Worm (Caenorhabditis elegans) whole organism, young adult: ENCODE measurements around the gene E02H1.1.

Experiments used
- B0035.1 ChIP-seq: sonication (generic microtip); optimal IDR thresholded peaks from 2 replicates; lab custom pipeline; 2016; ENCODE audit warnings: missing genetic modification characterization, mild to moderate bottlenecking, missing compliant biosample characterization, missing genotype, missing genetic modification reagents
- B0336.3 ChIP-seq: fragments of 200-800 bp; sonication (Bioruptor generic); IDR thresholded peaks from 2 replicates; pipeline ENCODE4 v1.3.6; 2022; ENCODE audit warnings: missing genetic modification characterization, missing compliant biosample characterization
- D2030.7 ChIP-seq: fragments of 200-800 bp; sonication (Bioruptor generic); IDR thresholded peaks from 2 replicates; pipeline ENCODE4 v1.3.6; 2022; ENCODE audit warnings: missing genetic modification reagents, missing genetic modification characterization, missing compliant biosample characterization
- F33H1.4 ChIP-seq: fragments of 200-800 bp; sonication (Bioruptor generic); IDR thresholded peaks from 2 replicates; pipeline ENCODE4 v1.3.6; 2022; ENCODE audit warnings: missing genetic modification reagents, missing genetic modification characterization, missing compliant biosample characterization
- F39B2.1 ChIP-seq: fragments of 200-800 bp; sonication (Bioruptor generic); IDR thresholded peaks from 2 replicates; pipeline ENCODE4 v1.3.6; 2022; ENCODE audit warnings: missing genetic modification reagents, missing genetic modification characterization, missing compliant biosample characterization
- F49E8.2 ChIP-seq: sonication (generic microtip); optimal IDR thresholded peaks from 3 replicates; lab custom pipeline; 2017; ENCODE audit warnings: missing genetic modification characterization, mild to moderate bottlenecking, missing compliant biosample characterization, antibody characterized with exemption, moderate library complexity; ENCODE audit not compliant: insufficient read depth
- F52B5.7 ChIP-seq: sonication (generic microtip); optimal IDR thresholded peaks from 2 replicates; lab custom pipeline; 2016; ENCODE audit warnings: mild to moderate bottlenecking, missing genetic modification characterization, missing compliant biosample characterization
- Y53F4B.3 ChIP-seq: fragments of 200-800 bp; sonication (Bioruptor generic); IDR thresholded peaks from 2 replicates; pipeline ENCODE4 v1.3.6; 2022; ENCODE audit warnings: missing genetic modification reagents, missing genetic modification characterization, missing compliant biosample characterization
- aptf-2 ChIP-seq: fragments of 200-800 bp; sonication (Bioruptor generic); conservative IDR thresholded peaks from 2 replicates; pipeline ENCODE4 v1.3.6; 2022; ENCODE audit warnings: missing genetic modification reagents, missing genetic modification characterization, missing compliant biosample characterization
- attf-3 ChIP-seq: fragments of 200-800 bp; sonication (Bioruptor generic); conservative IDR thresholded peaks from 2 replicates; pipeline ENCODE4 v1.3.6; 2022; ENCODE audit warnings: missing genetic modification reagents, missing genetic modification characterization, missing compliant biosample characterization
- bed-1 ChIP-seq: fragments of 200-800 bp; sonication (Bioruptor generic); IDR thresholded peaks from 2 replicates; pipeline ENCODE4 v1.3.6; 2022; ENCODE audit warnings: missing genetic modification reagents, missing genetic modification characterization, missing compliant biosample characterization
- ccch-3 ChIP-seq: fragments of 200-800 bp; sonication (Bioruptor generic); optimal IDR thresholded peaks from 2 replicates; lab custom pipeline; 2018; ENCODE audit warnings: mild to moderate bottlenecking, missing genetic modification characterization, missing compliant biosample characterization
- cebp-1 ChIP-seq, 2 experiments: fragments of 200-800 bp in 1 of 2; sonication (Bioruptor generic) in 1 of 2; sonication (generic microtip) in 1 of 2; IDR thresholded peaks in 1 of 2; optimal IDR thresholded peaks in 1 of 2; 2 replicates each; pipeline versions ENCODE4 v1.3.6 to Lab custom; 2017 to 2022; ENCODE audit warnings: missing compliant biosample characterization in 2 of 2, missing genetic modification characterization in 2 of 2, mild to moderate bottlenecking in 1 of 2, missing genetic modification reagents in 1 of 2, moderate library complexity in 1 of 2
- cebp-2 ChIP-seq: fragments of 200-800 bp; sonication (Bioruptor generic); IDR thresholded peaks from 2 replicates; pipeline ENCODE4 v1.3.6; 2022; ENCODE audit warnings: missing genetic modification characterization, missing compliant biosample characterization
- ceh-40 ChIP-seq: fragments of 200-800 bp; sonication (Bioruptor generic); IDR thresholded peaks from 2 replicates; pipeline ENCODE4 v1.3.6; 2022; ENCODE audit warnings: missing genetic modification characterization, missing compliant biosample characterization
- die-1 ChIP-seq: sonication (generic microtip); optimal IDR thresholded peaks from 2 replicates; lab custom pipeline; 2016; ENCODE audit warnings: missing genotype, mild to moderate bottlenecking, missing genetic modification characterization, missing compliant biosample characterization
- ets-4 ChIP-seq: fragments of 200-800 bp; sonication (Bioruptor generic); optimal IDR thresholded peaks from 2 replicates; lab custom pipeline; 2018; ENCODE audit warnings: mild to moderate bottlenecking, missing genetic modification characterization, missing compliant biosample characterization
- him-1 ChIP-seq: sonication (generic microtip); optimal IDR thresholded peaks from 2 replicates; lab custom pipeline; 2016; ENCODE audit warnings: missing genotype, missing genetic modification reagents, missing genetic modification characterization, missing compliant biosample characterization
- hlh-26 ChIP-seq: fragments of 200-800 bp; sonication (Bioruptor generic); conservative IDR thresholded peaks from 2 replicates; pipeline ENCODE4 v1.3.6; 2022; ENCODE audit warnings: missing genetic modification reagents, missing genetic modification characterization, missing compliant biosample characterization
- lag-1 ChIP-seq: fragments of 200-800 bp; sonication (Bioruptor generic); IDR thresholded peaks from 2 replicates; pipeline ENCODE4 v1.3.6; 2022; ENCODE audit warnings: missing genetic modification reagents, missing genetic modification characterization, missing compliant biosample characterization
- let-607 ChIP-seq, 2 experiments: fragments of 200-800 bp in 1 of 2; sonication (Bioruptor generic) in 1 of 2; sonication (generic microtip) in 1 of 2; optimal IDR thresholded peaks; 2 replicates each; lab custom pipeline; 2016 to 2018; ENCODE audit warnings: mild to moderate bottlenecking in 2 of 2, missing compliant biosample characterization in 2 of 2, missing genetic modification characterization in 2 of 2, moderate library complexity in 2 of 2, missing genotype in 1 of 2
- lin-26 ChIP-seq: fragments of 200-800 bp; sonication (Bioruptor generic); IDR thresholded peaks from 2 replicates; pipeline ENCODE4 v1.3.6; 2022; ENCODE audit warnings: missing genetic modification reagents, missing genetic modification characterization, missing compliant biosample characterization
- madf-10 ChIP-seq: sonication (generic microtip); optimal IDR thresholded peaks from 2 replicates; lab custom pipeline; 2016; ENCODE audit warnings: mild to moderate bottlenecking, missing genetic modification characterization, missing compliant biosample characterization
- nfya-2 ChIP-seq: fragments of 200-800 bp; sonication (Bioruptor generic); IDR thresholded peaks from 2 replicates; pipeline ENCODE4 v1.3.6; 2022; ENCODE audit warnings: missing genetic modification reagents, missing genetic modification characterization, missing compliant biosample characterization
- repo-1 ChIP-seq: sonication (generic microtip); optimal IDR thresholded peaks from 2 replicates; lab custom pipeline; 2017; ENCODE audit warnings: mild to moderate bottlenecking, missing genetic modification characterization, missing compliant biosample characterization
- snpc-1.1 ChIP-seq: sonication (generic microtip); optimal IDR thresholded peaks from 2 replicates; lab custom pipeline; 2017; ENCODE audit warnings: missing genetic modification characterization, mild to moderate bottlenecking, missing compliant biosample characterization, antibody characterized with exemption, moderate library complexity, missing genotype, missing genetic modification reagents; ENCODE audit not compliant: insufficient read depth
- snpc-3.4 ChIP-seq: sonication (generic microtip); optimal IDR thresholded peaks from 2 replicates; lab custom pipeline; 2017; ENCODE audit warnings: missing genetic modification characterization, mild to moderate bottlenecking, missing compliant biosample characterization, antibody characterized with exemption, moderate library complexity, missing genotype, missing genetic modification reagents
- unc-130 ChIP-seq: sonication (generic microtip); optimal IDR thresholded peaks from 2 replicates; lab custom pipeline; 2016; ENCODE audit warnings: missing genetic modification reagents, missing genetic modification characterization, missing compliant biosample characterization
- ztf-22 ChIP-seq: fragments of 200-800 bp; sonication (Bioruptor generic); optimal IDR thresholded peaks from 2 replicates; lab custom pipeline; 2018; ENCODE audit warnings: mild to moderate bottlenecking, missing genetic modification characterization, moderate library complexity, missing compliant biosample characterization
- ztf-6 ChIP-seq: fragments of 200-800 bp; sonication (Bioruptor generic); IDR thresholded peaks from 2 replicates; pipeline ENCODE4 v1.3.6; 2022; ENCODE audit warnings: missing genetic modification reagents, missing genetic modification characterization, missing compliant biosample characterization

E02H1.1 gene

DNA sequence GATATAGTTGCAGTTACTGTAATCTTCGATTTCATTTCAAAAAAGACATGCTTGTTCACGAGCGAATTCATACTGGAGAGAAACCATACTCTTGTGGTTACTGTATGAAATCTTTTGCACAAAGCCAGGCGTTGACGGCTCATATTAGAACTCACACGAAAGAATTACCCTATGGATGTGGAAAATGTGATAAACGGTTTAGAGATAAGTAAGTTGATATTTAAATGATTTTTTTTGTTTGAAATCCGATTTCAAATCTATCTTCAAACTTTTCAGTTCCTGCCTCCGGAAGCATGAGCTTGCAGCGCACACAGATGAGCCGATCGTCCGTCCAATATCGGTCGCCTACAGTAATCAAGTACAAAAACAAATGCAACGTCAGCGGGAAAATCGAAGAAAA is 32.1 kb downstream of the E02H1.1 start:
- TF ChIP-seq him-1 (tag; lab: Kevin White, UChicago) = no peak
- no peak for TF ChIP-seq nfya-2 (GFP tag; lab: Robert Waterston, UW)
- TF ChIP-seq madf-10 (tag; lab: Kevin White, UChicago) = no peak
- no peak for TF ChIP-seq let-607 (tag; optimal IDR thresholded peaks at IDR 0.05; lab: Kevin White, UChicago)
- no peak for TF ChIP-seq ccch-3 (GFP tag; lab: Kevin White, UChicago)
- TF ChIP-seq snpc-3.4 (tag; lab: Kevin White, UChicago) = no peak
- TF ChIP-seq repo-1 (tag; lab: Kevin White, UChicago) = no peak
- no peak for TF ChIP-seq aptf-2 (GFP tag; lab: Robert Waterston, UW)
- no peak for TF ChIP-seq B0336.3 (GFP tag; lab: Robert Waterston, UW)
- no peak for TF ChIP-seq snpc-1.1 (tag; lab: Kevin White, UChicago)

DNA sequence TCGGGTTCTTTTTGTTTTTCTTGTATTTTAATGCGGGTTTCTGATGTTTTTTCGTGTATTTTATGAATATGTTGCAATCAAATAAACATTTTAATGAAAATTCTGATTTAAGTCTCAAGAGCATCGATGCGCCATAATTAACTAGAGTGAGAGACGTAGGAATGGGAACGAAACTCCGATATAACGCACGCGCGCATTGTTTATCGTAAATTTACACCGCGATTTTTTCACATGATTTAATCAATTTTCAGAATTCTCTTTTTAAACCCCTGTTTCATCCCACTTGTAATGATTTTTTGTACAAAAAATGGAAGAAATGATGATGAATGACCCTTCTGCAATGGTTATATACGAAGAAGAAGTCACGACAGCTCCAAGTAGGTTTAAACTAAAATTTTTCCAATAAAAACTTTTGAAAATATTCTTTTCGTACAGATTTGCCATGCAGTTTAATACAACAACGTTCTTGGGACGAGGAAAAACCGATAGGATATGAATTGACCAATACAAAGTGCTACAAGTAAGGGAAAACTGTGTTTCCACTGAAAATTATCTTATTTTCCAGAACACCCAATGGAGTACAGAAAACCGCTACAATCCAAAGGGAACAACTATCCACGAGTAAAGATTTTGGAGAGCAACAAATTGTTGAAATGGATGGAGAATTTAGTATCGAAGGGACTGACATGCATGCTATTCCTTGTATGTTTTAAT is 33.4 kb downstream of the E02H1.1 start, which contains the start of gene zfp-2:
TSS of gene zfp-2 (plus strand) at position 214 of the 714 bp plus-strand sequence.
- TF ChIP-seq attf-3 (GFP tag; lab: Robert Waterston, UW) (peak; percentile 90), Y53F4B.3 (GFP tag; lab: Robert Waterston, UW) (no peak)

DNA sequence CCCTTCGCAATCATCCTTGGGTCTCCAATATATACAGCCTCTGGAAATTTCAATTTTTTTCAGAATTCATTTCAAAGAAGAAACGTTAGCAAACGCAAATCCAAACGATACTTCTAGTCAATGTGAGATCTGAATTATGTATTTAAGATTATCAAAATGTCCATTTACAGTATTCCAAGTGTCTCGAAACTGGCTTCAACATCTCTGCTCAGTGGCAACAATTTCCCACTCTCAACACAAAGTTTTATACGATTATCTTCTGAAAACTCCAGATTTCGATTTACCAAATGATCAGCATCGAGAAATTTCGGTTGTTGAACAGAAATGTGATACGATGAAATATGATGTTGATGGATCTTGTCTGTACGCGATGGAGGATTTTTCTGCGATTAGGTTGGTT is 34.4 kb downstream of the E02H1.1 start:
- no peak for TF ChIP-seq ceh-40
- TF ChIP-seq D2030.7 (GFP tag; lab: Robert Waterston, UW) = no peak
- TF ChIP-seq F52B5.7 (tag; lab: Kevin White, UChicago) = no peak
- TF ChIP-seq die-1 (tag; lab: Kevin White, UChicago) = no peak
- TF ChIP-seq ets-4 (GFP tag; lab: Kevin White, UChicago) = no peak
- TF ChIP-seq ztf-22 (GFP tag; lab: Kevin White, UChicago) = no peak
- TF ChIP-seq let-607 (tag; optimal IDR thresholded peaks at IDR 0.05; lab: Kevin White, UChicago) = no peak
- TF ChIP-seq F49E8.2 (tag; lab: Kevin White, UChicago) = no peak
- TF ChIP-seq cebp-2 = no peak
- no peak for TF ChIP-seq hlh-26 (GFP tag; lab: Robert Waterston, UW)
- TF ChIP-seq F39B2.1 (GFP tag; lab: Robert Waterston, UW) = no peak
- TF ChIP-seq cebp-1 (GFP tag; IDR thresholded peaks at IDR 0.05; lab: Robert Waterston, UW) = no peak
- TF ChIP-seq cebp-1 (tag; optimal IDR thresholded peaks at IDR 0.05; lab: Kevin White, UChicago) = no peak

DNA sequence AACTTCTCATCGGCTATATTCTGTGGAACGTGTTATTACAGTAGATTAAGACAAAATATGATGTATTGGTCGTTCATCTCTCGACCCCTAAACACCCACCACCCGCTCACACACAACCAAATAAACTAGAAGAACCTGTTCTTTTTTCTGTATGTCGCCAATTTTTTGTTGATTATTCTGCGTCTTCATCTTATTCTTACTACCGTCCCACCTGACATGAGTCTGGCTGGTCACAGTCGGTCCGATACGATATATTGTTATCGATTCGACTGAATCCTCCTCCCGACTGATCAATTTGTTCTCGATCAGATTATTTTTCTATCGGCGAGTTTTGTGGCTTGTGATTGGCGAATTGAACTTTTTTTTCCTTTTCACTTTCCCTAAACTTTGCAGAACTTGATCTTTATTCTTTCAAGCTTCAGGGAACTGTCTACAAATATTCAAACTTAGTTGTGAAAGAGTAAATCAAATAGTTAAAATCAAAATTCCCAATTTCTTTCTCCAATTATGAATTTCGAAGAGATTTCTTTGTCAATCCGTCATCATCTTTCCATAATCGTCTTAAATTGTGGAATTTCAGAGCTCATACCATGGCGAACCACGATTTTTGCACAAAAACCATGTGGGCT is 35.9 kb downstream of the E02H1.1 start, which contains the start of gene F35H8.2:
TSS of gene F35H8.2 (plus strand) at position 579 of the 629 bp plus-strand sequence.
- TF ChIP-seq B0035.1 (tag; lab: Kevin White, UChicago) (no peak), lag-1 (no peak), cebp-2 (no peak), bed-1 (GFP tag; lab: Robert Waterston, UW) (no peak), lin-26 (GFP tag; lab: Robert Waterston, UW) (no peak), F33H1.4 (GFP tag; lab: Robert Waterston, UW) (no peak), ztf-6 (GFP tag; lab: Robert Waterston, UW) (no peak), unc-130 (GFP tag; lab: Kevin White, UChicago) (no peak), ets-4 (GFP tag; lab: Kevin White, UChicago) (no peak)
- TF ChIP-seq, all 124 proteins: peak for 0
